Worm (Caenorhabditis elegans) whole organism, young adult: ENCODE data around the gene F35B12.10.

Experiments used
- B0261.1 ChIP-seq: sonication (generic microtip); optimal IDR thresholded peaks from 2 replicates; lab custom pipeline; 2016; ENCODE audit warnings: mild to moderate bottlenecking, missing genetic modification characterization, moderate library complexity, missing compliant biosample characterization
- B0336.3 ChIP-seq: fragments of 200-800 bp; sonication (Bioruptor generic); IDR thresholded peaks from 2 replicates; pipeline ENCODE4 v1.3.6; 2022; ENCODE audit warnings: missing genetic modification characterization, missing compliant biosample characterization
- C06A6.2 ChIP-seq: fragments of 200-800 bp; sonication (Bioruptor generic); conservative IDR thresholded peaks from 2 replicates; pipeline ENCODE4 v1.3.6; 2022; ENCODE audit warnings: missing genetic modification characterization, missing compliant biosample characterization
- F10E7.11 ChIP-seq: sonication (generic microtip); optimal IDR thresholded peaks from 2 replicates; lab custom pipeline; 2017; ENCODE audit warnings: mild to moderate bottlenecking, missing genetic modification characterization, moderate library complexity, missing compliant biosample characterization
- F22D6.2 ChIP-seq: sonication (generic microtip); optimal IDR thresholded peaks from 2 replicates; lab custom pipeline; 2016; ENCODE audit warnings: mild to moderate bottlenecking, missing genetic modification characterization, missing compliant biosample characterization
- F39B2.1 ChIP-seq: fragments of 200-800 bp; sonication (Bioruptor generic); IDR thresholded peaks from 2 replicates; pipeline ENCODE4 v1.3.6; 2022; ENCODE audit warnings: missing genetic modification reagents, missing genetic modification characterization, missing compliant biosample characterization
- Y53F4B.3 ChIP-seq: fragments of 200-800 bp; sonication (Bioruptor generic); IDR thresholded peaks from 2 replicates; pipeline ENCODE4 v1.3.6; 2022; ENCODE audit warnings: missing genetic modification reagents, missing genetic modification characterization, missing compliant biosample characterization
- Y53G8AR.9 ChIP-seq: fragments of 200-800 bp; sonication (Bioruptor generic); conservative IDR thresholded peaks from 2 replicates; pipeline ENCODE4 v1.3.6; 2022; ENCODE audit warnings: missing genetic modification reagents, missing genetic modification characterization, missing compliant biosample characterization
- Y67H2A.10 ChIP-seq: fragments of 200-800 bp; sonication (Bioruptor generic); conservative IDR thresholded peaks from 2 replicates; pipeline ENCODE4 v1.3.6; 2022; ENCODE audit warnings: missing genetic modification reagents, missing genetic modification characterization, missing compliant biosample characterization
- Y79H2A.3 ChIP-seq: fragments of 200-800 bp; sonication (Bioruptor generic); conservative IDR thresholded peaks from 2 replicates; pipeline ENCODE4 v1.3.6; 2022; ENCODE audit warnings: missing genetic modification reagents, missing genetic modification characterization, missing compliant biosample characterization
- akir-1 ChIP-seq: fragments of 200-800 bp; sonication (Bioruptor generic); optimal IDR thresholded peaks from 2 replicates; lab custom pipeline; 2018; ENCODE audit warnings: mild to moderate bottlenecking, missing genetic modification characterization, moderate library complexity, missing compliant biosample characterization
- ama-1 ChIP-seq, 3 experiments: fragments of 150-350 bp in 1 of 3; sonication (generic microtip) in 2 of 3; optimal IDR thresholded peaks; 2 replicates each; lab custom pipeline; 2014 to 2018; ENCODE audit warnings: missing biosample characterization in 2 of 3, missing genetic modification characterization in 2 of 3, missing genetic modification reagents in 2 of 3
- aptf-2 ChIP-seq: fragments of 200-800 bp; sonication (Bioruptor generic); conservative IDR thresholded peaks from 2 replicates; pipeline ENCODE4 v1.3.6; 2022; ENCODE audit warnings: missing genetic modification reagents, missing genetic modification characterization, missing compliant biosample characterization
- aptf-3 ChIP-seq: fragments of 200-800 bp; sonication (Bioruptor generic); IDR thresholded peaks from 2 replicates; pipeline ENCODE4 v1.3.6; 2022; ENCODE audit warnings: missing genetic modification characterization, missing compliant biosample characterization
- athp-1 ChIP-seq: sonication (generic microtip); optimal IDR thresholded peaks from 2 replicates; lab custom pipeline; 2017; ENCODE audit warnings: mild to moderate bottlenecking, missing genetic modification characterization, missing compliant biosample characterization
- attf-5 ChIP-seq: fragments of 200-800 bp; sonication (Bioruptor generic); optimal IDR thresholded peaks from 2 replicates; lab custom pipeline; 2018; ENCODE audit warnings: mild to moderate bottlenecking, missing genetic modification characterization, missing compliant biosample characterization
- attf-6 ChIP-seq: fragments of 200-800 bp; sonication (Bioruptor generic); IDR thresholded peaks from 2 replicates; pipeline ENCODE4 v1.3.6; 2022; ENCODE audit warnings: missing genetic modification reagents, missing genetic modification characterization, missing compliant biosample characterization
- ceh-27 ChIP-seq: fragments of 200-800 bp; sonication (Bioruptor generic); optimal IDR thresholded peaks from 2 replicates; lab custom pipeline; 2018; ENCODE audit warnings: mild to moderate bottlenecking, missing genetic modification characterization, moderate library complexity, missing compliant biosample characterization
- ceh-40 ChIP-seq: fragments of 200-800 bp; sonication (Bioruptor generic); IDR thresholded peaks from 2 replicates; pipeline ENCODE4 v1.3.6; 2022; ENCODE audit warnings: missing genetic modification characterization, missing compliant biosample characterization
- ceh-58 ChIP-seq: fragments of 200-800 bp; sonication (Bioruptor generic); IDR thresholded peaks from 2 replicates; pipeline ENCODE4 v1.3.6; 2022; ENCODE audit warnings: missing genetic modification characterization, missing compliant biosample characterization
- chd-7 ChIP-seq: sonication (generic microtip); optimal IDR thresholded peaks from 2 replicates; lab custom pipeline; 2016; ENCODE audit warnings: mild to moderate bottlenecking, missing genetic modification characterization, moderate library complexity, missing compliant biosample characterization
- egrh-3 ChIP-seq: fragments of 200-800 bp; sonication (Bioruptor generic); IDR thresholded peaks from 2 replicates; pipeline ENCODE4 v1.3.6; 2022; ENCODE audit warnings: missing genetic modification reagents, missing genetic modification characterization, missing compliant biosample characterization
- ets-4 ChIP-seq: fragments of 200-800 bp; sonication (Bioruptor generic); optimal IDR thresholded peaks from 2 replicates; lab custom pipeline; 2018; ENCODE audit warnings: mild to moderate bottlenecking, missing genetic modification characterization, missing compliant biosample characterization
- hmg-1.2 ChIP-seq: fragments of 200-800 bp; sonication (Bioruptor generic); IDR thresholded peaks from 2 replicates; pipeline ENCODE4 v1.3.6; 2022; ENCODE audit warnings: missing genetic modification reagents, missing genetic modification characterization, missing compliant biosample characterization
- hrde-1 ChIP-seq: sonication (generic microtip); optimal IDR thresholded peaks from 2 replicates; lab custom pipeline; 2016; ENCODE audit warnings: missing genetic modification characterization, mild to moderate bottlenecking, missing compliant biosample characterization, moderate library complexity, missing genotype, missing genetic modification reagents, borderline replicate concordance
- hsf-1 ChIP-seq: fragments of 200-800 bp; sonication (Bioruptor generic); IDR thresholded peaks from 2 replicates; pipeline ENCODE4 v1.3.6; 2022; ENCODE audit warnings: missing genetic modification reagents, missing genetic modification characterization, missing compliant biosample characterization
- let-526 ChIP-seq: fragments of 200-800 bp; sonication (Bioruptor generic); IDR thresholded peaks from 2 replicates; pipeline ENCODE4 v1.3.6; 2022; ENCODE audit warnings: missing genetic modification reagents, missing genetic modification characterization, missing compliant biosample characterization
- lin-26 ChIP-seq: fragments of 200-800 bp; sonication (Bioruptor generic); IDR thresholded peaks from 2 replicates; pipeline ENCODE4 v1.3.6; 2022; ENCODE audit warnings: missing genetic modification reagents, missing genetic modification characterization, missing compliant biosample characterization
- lin-54 ChIP-seq: fragments of 200-800 bp; sonication (Bioruptor generic); optimal IDR thresholded peaks from 2 replicates; lab custom pipeline; 2018; ENCODE audit warnings: mild to moderate bottlenecking, missing genetic modification characterization, missing compliant biosample characterization
- lir-1 ChIP-seq: fragments of 200-800 bp; sonication (Bioruptor generic); conservative IDR thresholded peaks from 2 replicates; pipeline ENCODE4 v1.3.6; 2022; ENCODE audit warnings: missing genetic modification reagents, missing genetic modification characterization, missing compliant biosample characterization
- lsy-27 ChIP-seq: sonication (generic microtip); optimal IDR thresholded peaks from 2 replicates; lab custom pipeline; 2017; ENCODE audit warnings: missing genetic modification characterization, mild to moderate bottlenecking, missing compliant biosample characterization, antibody characterized with exemption, missing genotype, borderline replicate concordance; ENCODE audit not compliant: insufficient read depth
- nhr-120 ChIP-seq: fragments of 200-800 bp; sonication (Bioruptor generic); IDR thresholded peaks from 2 replicates; pipeline ENCODE4 v1.3.6; 2022; ENCODE audit warnings: missing genetic modification characterization, missing compliant biosample characterization
- nhr-179 ChIP-seq: sonication (generic microtip); optimal IDR thresholded peaks from 2 replicates; lab custom pipeline; 2016; ENCODE audit warnings: mild to moderate bottlenecking, missing genetic modification characterization, missing compliant biosample characterization
- nhr-27 ChIP-seq: fragments of 200-800 bp; sonication (Bioruptor generic); optimal IDR thresholded peaks from 2 replicates; lab custom pipeline; 2018; ENCODE audit warnings: mild to moderate bottlenecking, missing genetic modification characterization, moderate library complexity, missing compliant biosample characterization
- nhr-80 ChIP-seq: sonication (generic microtip); optimal IDR thresholded peaks from 2 replicates; lab custom pipeline; 2016; ENCODE audit warnings: missing genetic modification characterization, missing compliant biosample characterization
- sdz-38 ChIP-seq: sonication (generic microtip); optimal IDR thresholded peaks from 2 replicates; lab custom pipeline; 2016; ENCODE audit warnings: missing genotype, missing genetic modification characterization, missing compliant biosample characterization
- snpc-1.3 ChIP-seq: sonication (generic microtip); optimal IDR thresholded peaks from 2 replicates; lab custom pipeline; 2017; ENCODE audit warnings: missing genetic modification characterization, mild to moderate bottlenecking, missing compliant biosample characterization, antibody characterized with exemption, moderate library complexity, missing genotype, missing genetic modification reagents; ENCODE audit not compliant: insufficient read depth
- somi-1 ChIP-seq: fragments of 200-800 bp; sonication (Bioruptor generic); optimal IDR thresholded peaks from 2 replicates; lab custom pipeline; 2018; ENCODE audit warnings: mild to moderate bottlenecking, missing genetic modification characterization, missing compliant biosample characterization
- sptf-2 ChIP-seq: fragments of 200-800 bp; sonication (Bioruptor generic); optimal IDR thresholded peaks from 2 replicates; lab custom pipeline; 2018; ENCODE audit warnings: mild to moderate bottlenecking, missing genetic modification characterization, missing compliant biosample characterization
- ztf-18 ChIP-seq: sonication (generic microtip); optimal IDR thresholded peaks from 2 replicates; lab custom pipeline; 2016; ENCODE audit warnings: missing genotype, mild to moderate bottlenecking, missing genetic modification characterization, missing compliant biosample characterization
- ztf-26 ChIP-seq: sonication (generic microtip); optimal IDR thresholded peaks from 2 replicates; lab custom pipeline; 2017; ENCODE audit warnings: missing genetic modification characterization, missing compliant biosample characterization

The F35B12.10 gene

ce11 chrV:11621276-11621675 is 7.8 kb downstream of the F35B12.10 start:
- no peak for TF ChIP-seq nhr-120 (GFP tag; lab: Robert Waterston, UW)
- TF ChIP-seq Y79H2A.3 (GFP tag; lab: Robert Waterston, UW), result no peak
- TF ChIP-seq nhr-179 (tag; lab: Kevin White, UChicago), result no peak

ce11 chrV:11620081-11620480 is 9.0 kb downstream of the F35B12.10 start:
- no peak for TF ChIP-seq hsf-1 (GFP tag; lab: Robert Waterston, UW)
- TF ChIP-seq ceh-27, result no peak
- TF ChIP-seq lsy-27 (tag; lab: Kevin White, UChicago), result no peak
- TF ChIP-seq ceh-40 (GFP tag; lab: Robert Waterston, UW), result no peak
- TF ChIP-seq snpc-1.3, result no peak
- no peak for TF ChIP-seq sptf-2
- no peak for TF ChIP-seq akir-1 (GFP tag; lab: Kevin White, UChicago)
- TF ChIP-seq ets-4 (GFP tag; lab: Kevin White, UChicago), result no peak
- no peak for TF ChIP-seq B0261.1 (tag; lab: Kevin White, UChicago)

ce11 chrV:11618173-11618572 is 10.9 kb downstream of the F35B12.10 start, which contains the start of gene glb-15:
glb-15 (minus strand) TSS chrV:11618273.
- TF ChIP-seq sptf-2 (no peak), ceh-58 (GFP tag; lab: Robert Waterston, UW) (no peak), sdz-38 (no peak), chd-7 (no peak), athp-1 (tag; lab: Kevin White, UChicago) (no peak), C06A6.2 (no peak), nhr-80 (tag; lab: Kevin White, UChicago) (no peak), hmg-1.2 (no peak), lin-54 (GFP tag; lab: Kevin White, UChicago) (no peak), hrde-1 (tag; lab: Kevin White, UChicago) (no peak), attf-6 (GFP tag; lab: Robert Waterston, UW) (no peak), Y53F4B.3 (GFP tag; lab: Robert Waterston, UW) (no peak), nhr-27 (tag; lab: Kevin White, UChicago) (no peak)

ce11 chrV:11616813-11617212 is 12.3 kb downstream of the F35B12.10 start:
- TF ChIP-seq C06A6.2 (no peak), B0336.3 (GFP tag; lab: Robert Waterston, UW) (0 out of 2 replicates have a peak, but pooled peaks have one; percentile 30), ama-1 (optimal IDR thresholded peaks at IDR 0.05; lab: Kevin White, UChicago) (peak; percentile 86), ama-1 (GFP tag; optimal IDR thresholded peaks at IDR 0.05; lab: Kevin White, UChicago) (no peak), aptf-2 (GFP tag; lab: Robert Waterston, UW) (no peak), Y53F4B.3 (GFP tag; lab: Robert Waterston, UW) (no peak)

ce11 chrV:11615948-11616681 is 13.0 kb downstream of the F35B12.10 start, which contains the start of gene nlp-24:
nlp-24 (plus strand) TSS chrV:11616376.
- TF ChIP-seq F22D6.2 (tag; lab: Kevin White, UChicago) (no peak), F10E7.11 (no peak), F39B2.1 (GFP tag; lab: Robert Waterston, UW) (no peak), attf-5 (GFP tag; lab: Kevin White, UChicago) (no peak), aptf-3 (GFP tag; lab: Robert Waterston, UW) (no peak), egrh-3 (GFP tag; lab: Robert Waterston, UW) (no peak), lin-26 (GFP tag; lab: Robert Waterston, UW) (peak; percentile 51; the same call in 1 of the 2 replicates), snpc-1.3 (no peak), somi-1 (GFP tag; lab: Kevin White, UChicago) (peak; percentile 68), lir-1 (GFP tag; lab: Robert Waterston, UW) (no peak), let-526 (no peak), Y53G8AR.9 (no peak), nhr-179 (tag; lab: Kevin White, UChicago) (no peak), Y67H2A.10 (no peak), ztf-26 (tag; lab: Kevin White, UChicago) (peak; percentile 78), ztf-18 (tag; lab: Kevin White, UChicago) (no peak), ama-1 (optimal IDR thresholded peaks at IDR 0.05; lab: Kevin White, UChicago) (peak; percentile 79), ama-1 (GFP tag; optimal IDR thresholded peaks at IDR 0.05; lab: Kevin White, UChicago) (no peak), hmg-1.2 (no peak)
